Fruit fly (Drosophila melanogaster): ENCODE results near the gene CheA84a.

dm6 chr3R:8212594-8212993 lies 8.0 kb upstream of the CheA84a start:
- TF ChIP-seq pum (GFP tag; optimal IDR thresholded peaks at IDR 0.05) (peak; percentile 14), Hey (tag; optimal IDR thresholded peaks at IDR 0.05) (no peak), Meics (GFP tag; optimal IDR thresholded peaks at IDR 0.05) (peak; percentile 0), Bdp1 (GFP tag; optimal IDR thresholded peaks at IDR 0.05) (peak; percentile 37), Hr3 (GFP tag; optimal IDR thresholded peaks at IDR 0.05) (peak; percentile 38), CG10431 (GFP tag; optimal IDR thresholded peaks at IDR 0.05) (no peak), btn (GFP tag; optimal IDR thresholded peaks at IDR 0.05) (peak; percentile 57), Camta (GFP tag; optimal IDR thresholded peaks at IDR 0.05) (peak; percentile 48)
